Worm (Caenorhabditis elegans) whole organism, L4 larva: ENCODE results near the gene F44A6.5.

Source experiments
- ceh-44 ChIP-seq: fragments of 200-800 bp; sonication (Bioruptor generic); IDR thresholded peaks from 2 replicates; pipeline ENCODE4 v1.3.6; 2022; ENCODE audit warnings: missing genetic modification reagents, missing genetic modification characterization, missing compliant biosample characterization
- egl-27 ChIP-seq: sonication (generic microtip); optimal IDR thresholded peaks from 3 replicates; lab custom pipeline; 2017; ENCODE audit warnings: missing biosample characterization, missing genetic modification reagents, missing genetic modification characterization
- snpc-4 ChIP-seq: fragments of 150-350 bp; optimal IDR thresholded peaks from 2 replicates; lab custom pipeline; 2014; ENCODE audit warnings: missing biosample characterization, missing genetic modification characterization
- zag-1 ChIP-seq: fragments of 150-350 bp; optimal IDR thresholded peaks from 2 replicates; lab custom pipeline; 2014; ENCODE audit warnings: missing biosample characterization, missing genetic modification characterization

- TF ChIP-seq egl-27 (tag; lab: Kevin White, UChicago) (no peak), ceh-44 (GFP tag; lab: Robert Waterston, UW) (no peak), snpc-4 (no peak), zag-1 (tag; lab: Kevin White, UChicago) (no peak)
Measured at ce11 chrX:10230872-10231271, 12.1 kb upstream of the F44A6.5 start.
